Worm (Caenorhabditis elegans): Measurements from ENCODE around the gene W05H9.2.

Gene W05H9.2

ce11 chrX:6286154-6286553 is 19.3 kb downstream of the W05H9.2 start (continued):
- TF ChIP-seq hmg-1.2 (GFP tag; IDR thresholded peaks at IDR 0.05) (peak; percentile 63), athp-1 (tag; optimal IDR thresholded peaks at IDR 0.05) (peak; percentile 45), D2030.7 (GFP tag; IDR thresholded peaks at IDR 0.05) (peak; percentile 72), zfh-2 (GFP tag; conservative IDR thresholded peaks at IDR 0.05) (no peak), sptf-2 (GFP tag; optimal IDR thresholded peaks at IDR 0.05) (peak; percentile 75), K11D2.4 (GFP tag; IDR thresholded peaks at IDR 0.05) (no peak), fkh-3 (tag; optimal IDR thresholded peaks at IDR 0.05) (peak; percentile 66), T07F8.4 (tag; optimal IDR thresholded peaks at IDR 0.05) (peak; percentile 44), repo-1 (tag; optimal IDR thresholded peaks at IDR 0.05) (no peak), madf-8 (GFP tag; conservative IDR thresholded peaks at IDR 0.05) (no peak), ceh-40 (GFP tag; IDR thresholded peaks at IDR 0.05) (0 out of 2 replicates have a peak, but pooled peaks have one; percentile 81), F22D6.2 (tag; optimal IDR thresholded peaks at IDR 0.05) (no peak), F39B2.1 (GFP tag; IDR thresholded peaks at IDR 0.05) (no peak), sdz-38 (tag; optimal IDR thresholded peaks at IDR 0.05) (no peak), rcor-1 (GFP tag; IDR thresholded peaks at IDR 0.05) (peak; percentile 60; the same call in 1 of the 2 replicates), Y53G8AR.9 (GFP tag; conservative IDR thresholded peaks at IDR 0.05) (no peak), snpc-4 (GFP tag; optimal IDR thresholded peaks at IDR 0.05) (peak; percentile 85), snpc-4 (tag; optimal IDR thresholded peaks at IDR 0.05) (peak in 2 of 4 experiments; percentile 35 to 83), madf-10 (tag; optimal IDR thresholded peaks at IDR 0.05) (peak; percentile 72), Y56A3A.18 (GFP tag; IDR thresholded peaks at IDR 0.05) (peak; percentile 79), nhr-27 (tag; optimal IDR thresholded peaks at IDR 0.05) (peak; percentile 16), F23B12.7 (tag; optimal IDR thresholded peaks at IDR 0.05; ENCODE audit: insufficient read depth) (peak; percentile 70), cebp-1 (GFP tag; IDR thresholded peaks at IDR 0.05) (no peak), cebp-1 (tag; optimal IDR thresholded peaks at IDR 0.05) (no peak), tbx-9 (tag; optimal IDR thresholded peaks at IDR 0.05; ENCODE audit: borderline replicate concordance) (no peak), ZK185.1 (tag; optimal IDR thresholded peaks at IDR 0.05; ENCODE audit: poor library complexity, severe bottlenecking) (peak; percentile 83), F57C9.4 (tag; optimal IDR thresholded peaks at IDR 0.05) (no peak), akir-1 (GFP tag; optimal IDR thresholded peaks at IDR 0.05) (peak; percentile 2), ztf-26 (tag; optimal IDR thresholded peaks at IDR 0.05) (peak; percentile 14), efl-1 (GFP tag; optimal IDR thresholded peaks at IDR 0.05) (no peak), T26A5.8 (tag; optimal IDR thresholded peaks at IDR 0.05) (peak; percentile 54)

ce11 chrX:6289038-6289437 is 22.2 kb downstream of the W05H9.2 start:
- no peak for TF ChIP-seq attf-3 (GFP tag; conservative IDR thresholded peaks at IDR 0.05)
- TF ChIP-seq snpc-1.3 (tag; optimal IDR thresholded peaks at IDR 0.05; ENCODE audit: insufficient read depth), result no peak
- no peak for TF ChIP-seq nhr-90 (tag; optimal IDR thresholded peaks at IDR 0.05)
- TF ChIP-seq lsl-1 (GFP tag; optimal IDR thresholded peaks at IDR 0.05), result no peak
- no peak for TF ChIP-seq tlf-1 (GFP tag; optimal IDR thresholded peaks at IDR 0.05)
- no peak for TF ChIP-seq efl-1 (GFP tag; optimal IDR thresholded peaks at IDR 0.05)
- no peak for TF ChIP-seq F10E7.11 (tag; optimal IDR thresholded peaks at IDR 0.05)
- TF ChIP-seq cebp-2 (GFP tag; IDR thresholded peaks at IDR 0.05), result no peak
- TF ChIP-seq tbp1 (GFP tag; optimal IDR thresholded peaks at IDR 0.05), result no peak

Measured in whole organism, young adult.